Worm (Caenorhabditis elegans): Measurements from ENCODE around the gene C46C2.5.

DNA sequence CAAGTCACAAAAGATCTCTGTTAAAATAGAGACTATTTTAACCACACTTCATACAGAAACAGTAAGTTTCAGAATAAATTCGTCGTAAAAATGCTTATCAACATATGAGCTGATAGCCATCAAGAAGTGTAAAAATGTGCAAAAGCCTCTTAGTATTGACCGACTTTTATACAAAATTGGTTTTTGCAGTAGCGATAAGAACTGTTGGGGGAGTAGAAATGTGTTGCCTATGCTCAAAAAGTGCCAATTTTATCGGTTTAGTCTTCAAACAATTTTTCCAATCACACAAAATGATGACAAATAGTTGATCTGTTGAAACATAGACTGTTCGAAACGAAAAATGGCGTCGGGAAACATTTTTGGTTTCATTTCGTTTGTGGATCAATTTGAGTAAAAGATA lies 32.6 kb downstream of the C46C2.5 start:
- TF ChIP-seq aly-2 (tag; optimal IDR thresholded peaks at IDR 0.05) (no peak), blmp-1 (tag; optimal IDR thresholded peaks at IDR 0.05; ENCODE audit: insufficient read depth) (no peak)
